Worm (Caenorhabditis elegans) whole organism, L4 larva: ENCODE data around the gene Y22D7AR.7.

Source experiments
- aly-2 ChIP-seq: sonication (generic microtip); optimal IDR thresholded peaks from 2 replicates; lab custom pipeline; 2018; ENCODE audit warnings: missing biosample characterization, missing genetic modification characterization
- ama-1 ChIP-seq: fragments of 150-350 bp; optimal IDR thresholded peaks from 2 replicates; lab custom pipeline; 2014; ENCODE audit warnings: inconsistent platforms, mixed read lengths
- dpl-1 ChIP-seq: fragments of 150-350 bp; optimal IDR thresholded peaks from 2 replicates; lab custom pipeline; 2014; ENCODE audit warnings: missing biosample characterization, missing genetic modification reagents, missing genetic modification characterization
- fkh-10 ChIP-seq: fragments of 150-350 bp; optimal IDR thresholded peaks from 2 replicates; lab custom pipeline; 2014; ENCODE audit warnings: missing biosample characterization, missing genetic modification reagents, missing genetic modification characterization
- hlh-11 ChIP-seq: fragments of 200-800 bp; sonication (Bioruptor generic); optimal IDR thresholded peaks from 2 replicates; lab custom pipeline; 2018; ENCODE audit warnings: mild to moderate bottlenecking, missing genetic modification characterization, missing compliant biosample characterization
- lin-39 ChIP-seq: fragments of 150-350 bp; optimal IDR thresholded peaks from 2 replicates; lab custom pipeline; 2014; ENCODE audit warnings: missing biosample characterization, missing genetic modification reagents, missing genetic modification characterization
- mdl-1 ChIP-seq, 2 experiments: fragments of 150-350 bp in 1 of 2; sonication (generic microtip) in 1 of 2; optimal IDR thresholded peaks; 2 replicates each; lab custom pipeline; 2014 to 2017; ENCODE audit warnings: missing biosample characterization in 2 of 2, missing genetic modification characterization in 2 of 2
- mdt-29 ChIP-seq: fragments of 200-800 bp; sonication (Bioruptor generic); IDR thresholded peaks from 2 replicates; pipeline ENCODE4 v1.3.6; 2022; ENCODE audit warnings: missing genetic modification reagents, missing genetic modification characterization, missing compliant biosample characterization
- nhr-28 ChIP-seq: fragments of 150-350 bp; optimal IDR thresholded peaks from 2 replicates; lab custom pipeline; 2014; ENCODE audit warnings: missing biosample characterization, missing genetic modification characterization
- nhr-76 ChIP-seq: fragments of 150-350 bp; optimal IDR thresholded peaks from 2 replicates; lab custom pipeline; 2014; ENCODE audit warnings: missing biosample characterization, missing genetic modification characterization
- pqm-1 ChIP-seq: sonication (generic microtip); optimal IDR thresholded peaks from 2 replicates; lab custom pipeline; 2017; ENCODE audit warnings: missing biosample characterization, missing genetic modification characterization
- sdz-12 ChIP-seq: fragments of 200-800 bp; sonication (Bioruptor generic); optimal IDR thresholded peaks from 2 replicates; lab custom pipeline; 2018; ENCODE audit warnings: mild to moderate bottlenecking, missing genetic modification characterization, missing compliant biosample characterization

- TF ChIP-seq sdz-12 (no peak), nhr-76 (tag; lab: Kevin White, UChicago) (no peak), aly-2 (no peak), ama-1 (no peak), hlh-11 (tag; lab: Kevin White, UChicago) (no peak), mdl-1 (tag; optimal IDR thresholded peaks at IDR 0.05; lab: Kevin White, UChicago) (no peak), fkh-10 (no peak), dpl-1 (no peak), pqm-1 (tag; lab: Kevin White, UChicago) (no peak), mdt-29 (no peak), nhr-28 (tag; lab: Kevin White, UChicago) (no peak), lin-39 (tag; lab: Kevin White, UChicago) (no peak)
Observed at ce11 chrIII:1680393-1680792, 7.5 kb downstream of the Y22D7AR.7 start.
